Worm (Caenorhabditis elegans) whole organism, L1 larva: ENCODE results near the gene hlb-1.

Source experiments
- C04F5.9 ChIP-seq: sonication (generic microtip); optimal IDR thresholded peaks from 2 replicates; lab custom pipeline; 2016; ENCODE audit warnings: missing genetic modification characterization, missing compliant biosample characterization
- C16A3.4 ChIP-seq: fragments of 150-350 bp; optimal IDR thresholded peaks from 2 replicates; lab custom pipeline; 2014; ENCODE audit warnings: missing biosample characterization, missing genetic modification characterization
- aha-1 ChIP-seq: fragments of 150-350 bp; optimal IDR thresholded peaks from 2 replicates; lab custom pipeline; 2014; ENCODE audit warnings: missing biosample characterization, missing genetic modification characterization
- ceh-63 ChIP-seq: fragments of 200-800 bp; sonication (Bioruptor generic); optimal IDR thresholded peaks from 2 replicates; lab custom pipeline; 2018; ENCODE audit warnings: mild to moderate bottlenecking, missing genetic modification characterization, missing compliant biosample characterization
- ceh-82 ChIP-seq, 3 experiments: fragments of 150-350 bp in 1 of 3; sonication (generic microtip) in 2 of 3; optimal IDR thresholded peaks; 2 replicates each; lab custom pipeline; 2014 to 2017; ENCODE audit warnings: missing biosample characterization in 3 of 3, missing genetic modification characterization in 3 of 3
- ceh-88 ChIP-seq: fragments of 200-800 bp; sonication (Bioruptor generic); IDR thresholded peaks from 2 replicates; pipeline ENCODE4 v1.3.6; 2022; ENCODE audit warnings: missing genetic modification characterization, missing compliant biosample characterization
- ceh-90 ChIP-seq: sonication (generic microtip); optimal IDR thresholded peaks from 2 replicates; lab custom pipeline; 2016; ENCODE audit warnings: missing genetic modification characterization, missing compliant biosample characterization
- dpl-1 ChIP-seq, 3 experiments: fragments of 150-350 bp in 2 of 3; sonication (generic microtip) in 1 of 3; optimal IDR thresholded peaks; 2 replicates each; lab custom pipeline; 2014 to 2017; ENCODE audit warnings: missing biosample characterization in 3 of 3, missing genetic modification characterization in 3 of 3, missing genetic modification reagents in 3 of 3
- dsc-1 ChIP-seq: sonication (generic microtip); optimal IDR thresholded peaks from 2 replicates; lab custom pipeline; 2016; ENCODE audit warnings: mild to moderate bottlenecking, missing genetic modification characterization, missing compliant biosample characterization
- efl-1 ChIP-seq, 4 experiments: fragments of 150-350 bp; optimal IDR thresholded peaks in 3 of 4; peaks in 1 of 4; 1 replicate in 1 of 4; 2 replicates in 3 of 4; lab custom pipeline; 2014; ENCODE audit warnings: missing biosample characterization in 2 of 4, missing genetic modification characterization in 2 of 4, missing genetic modification reagents in 2 of 4
- efl-3 ChIP-seq: fragments of 200-800 bp; sonication (Bioruptor generic); optimal IDR thresholded peaks from 2 replicates; lab custom pipeline; 2018; ENCODE audit warnings: mild to moderate bottlenecking, missing genetic modification characterization, missing compliant biosample characterization
- egl-27 ChIP-seq, 2 experiments: fragments of 150-350 bp in 1 of 2; sonication (generic microtip); optimal IDR thresholded peaks; 3 replicates each; lab custom pipeline; 2017 to 2018; ENCODE audit warnings: missing biosample characterization in 2 of 2, missing genetic modification characterization in 2 of 2, missing genetic modification reagents in 2 of 2
- elt-2 ChIP-seq: sonication (generic microtip); optimal IDR thresholded peaks from 2 replicates; lab custom pipeline; 2016; ENCODE audit warnings: missing genetic modification characterization, mild to moderate bottlenecking, inconsistent platforms, missing compliant biosample characterization, missing genetic modification reagents
- elt-3 ChIP-seq, 6 experiments: fragments of 150-350 bp in 1 of 6; sonication (generic microtip); optimal IDR thresholded peaks; 2 replicates each; lab custom pipeline; 2017 to 2018; ENCODE audit warnings: missing biosample characterization in 6 of 6, missing genetic modification characterization in 6 of 6, inconsistent platforms in 1 of 6
- fkh-10 ChIP-seq: sonication (generic microtip); optimal IDR thresholded peaks from 2 replicates; lab custom pipeline; 2017; ENCODE audit warnings: missing biosample characterization, missing genetic modification reagents, missing genetic modification characterization
- fkh-8 ChIP-seq: sonication (generic microtip); optimal IDR thresholded peaks from 2 replicates; lab custom pipeline; 2016; ENCODE audit warnings: mild to moderate bottlenecking, missing genetic modification characterization, missing compliant biosample characterization
- grh-1 ChIP-seq: fragments of 200-800 bp; sonication (Bioruptor generic); IDR thresholded peaks from 2 replicates; pipeline ENCODE4 v1.3.6; 2022; ENCODE audit warnings: missing genetic modification reagents, missing genetic modification characterization, missing compliant biosample characterization
- hlh-17 ChIP-seq: fragments of 200-800 bp; sonication (Bioruptor generic); optimal IDR thresholded peaks from 2 replicates; lab custom pipeline; 2018; ENCODE audit warnings: missing genetic modification characterization, mild to moderate bottlenecking, missing compliant biosample characterization, moderate library complexity, borderline replicate concordance
- hpl-2 ChIP-seq: fragments of 150-350 bp; optimal IDR thresholded peaks from 2 replicates; lab custom pipeline; 2014; ENCODE audit warnings: missing biosample characterization, missing genetic modification reagents, missing genetic modification characterization
- irx-1 ChIP-seq: sonication (generic microtip); optimal IDR thresholded peaks from 2 replicates; lab custom pipeline; 2016; ENCODE audit warnings: missing genetic modification characterization, missing compliant biosample characterization
- lin-14 ChIP-seq: fragments of 200-800 bp; sonication (Bioruptor generic); optimal IDR thresholded peaks from 2 replicates; lab custom pipeline; 2018; ENCODE audit warnings: mild to moderate bottlenecking, missing genetic modification characterization, moderate library complexity, missing compliant biosample characterization
- lin-15B ChIP-seq: fragments of 150-350 bp; sonication (generic microtip); optimal IDR thresholded peaks from 3 replicates; lab custom pipeline; 2014; ENCODE audit warnings: missing biosample characterization, missing genetic modification characterization
- lin-35 ChIP-seq, 2 experiments: fragments of 150-350 bp; optimal IDR thresholded peaks; 2 replicates each; lab custom pipeline; 2014; ENCODE audit warnings: missing biosample characterization in 2 of 2, missing genetic modification characterization in 2 of 2, missing genetic modification reagents in 2 of 2
- lsy-2 ChIP-seq, 2 experiments: fragments of 150-350 bp; optimal IDR thresholded peaks; 2 replicates each; lab custom pipeline; 2014; ENCODE audit warnings: missing biosample characterization in 2 of 2, missing genetic modification characterization in 2 of 2
- mef-2 ChIP-seq: fragments of 150-350 bp; optimal IDR thresholded peaks from 2 replicates; lab custom pipeline; 2014; ENCODE audit warnings: missing biosample characterization, missing genetic modification characterization
- mep-1 ChIP-seq: fragments of 150-350 bp; optimal IDR thresholded peaks from 2 replicates; lab custom pipeline; 2014; ENCODE audit warnings: missing biosample characterization, missing genetic modification characterization
- nhr-11 ChIP-seq: fragments of 150-350 bp; optimal IDR thresholded peaks from 2 replicates; lab custom pipeline; 2014; ENCODE audit warnings: missing biosample characterization, missing genetic modification characterization
- nhr-12 ChIP-seq: sonication (generic microtip); optimal IDR thresholded peaks from 2 replicates; lab custom pipeline; 2017; ENCODE audit warnings: missing biosample characterization, missing genetic modification characterization
- nhr-19 ChIP-seq: fragments of 200-800 bp; sonication (Bioruptor generic); conservative IDR thresholded peaks from 2 replicates; pipeline ENCODE4 v1.3.6; 2022; ENCODE audit warnings: missing genetic modification characterization, missing compliant biosample characterization
- nhr-20 ChIP-seq: sonication (generic microtip); optimal IDR thresholded peaks from 2 replicates; lab custom pipeline; 2016; ENCODE audit warnings: mild to moderate bottlenecking, missing genetic modification characterization, missing compliant biosample characterization
- nhr-47 ChIP-seq: sonication (generic microtip); optimal IDR thresholded peaks from 2 replicates; lab custom pipeline; 2016; ENCODE audit warnings: mild to moderate bottlenecking, missing genetic modification characterization, moderate library complexity, missing compliant biosample characterization
- nhr-71 ChIP-seq: sonication (generic microtip); optimal IDR thresholded peaks from 2 replicates; lab custom pipeline; 2016; ENCODE audit warnings: mild to moderate bottlenecking, missing genetic modification characterization, moderate library complexity, missing compliant biosample characterization
- nhr-76 ChIP-seq: sonication (generic microtip); optimal IDR thresholded peaks from 2 replicates; lab custom pipeline; 2017; ENCODE audit warnings: missing biosample characterization, missing genetic modification characterization
- nhr-77 ChIP-seq: fragments of 150-350 bp; optimal IDR thresholded peaks from 2 replicates; lab custom pipeline; 2014; ENCODE audit warnings: missing biosample characterization, missing genetic modification characterization
- nhr-85 ChIP-seq: sonication (generic microtip); peaks from one replicate; lab custom pipeline; 2016; ENCODE audit warnings: missing genetic modification characterization, inconsistent platforms, missing compliant biosample characterization
- pag-3 ChIP-seq: sonication (generic microtip); optimal IDR thresholded peaks from 2 replicates; lab custom pipeline; 2017; ENCODE audit warnings: missing genetic modification characterization, mild to moderate bottlenecking, missing compliant biosample characterization, antibody characterized with exemption, borderline replicate concordance; ENCODE audit not compliant: insufficient read depth
- skn-1 ChIP-seq: fragments of 150-350 bp; optimal IDR thresholded peaks from 2 replicates; lab custom pipeline; 2014; ENCODE audit warnings: missing biosample characterization, missing genetic modification characterization
- snpc-4 ChIP-seq: fragments of 150-350 bp; optimal IDR thresholded peaks from 2 replicates; lab custom pipeline; 2014; ENCODE audit warnings: missing biosample characterization, missing genetic modification characterization
- snu-23 ChIP-seq: sonication (generic microtip); optimal IDR thresholded peaks from 2 replicates; lab custom pipeline; 2016; ENCODE audit warnings: missing genetic modification characterization, missing compliant biosample characterization
- sup-37 ChIP-seq: fragments of 200-800 bp; sonication (Bioruptor generic); optimal IDR thresholded peaks from 2 replicates; lab custom pipeline; 2018; ENCODE audit warnings: mild to moderate bottlenecking, missing genetic modification characterization, missing compliant biosample characterization
- tbx-2 ChIP-seq: sonication (generic microtip); optimal IDR thresholded peaks from 2 replicates; lab custom pipeline; 2016; ENCODE audit warnings: missing genetic modification characterization, missing compliant biosample characterization
- unc-30 ChIP-seq: sonication (generic microtip); optimal IDR thresholded peaks from 2 replicates; lab custom pipeline; 2017; ENCODE audit warnings: missing biosample characterization, missing genetic modification characterization
- vab-15 ChIP-seq: sonication (generic microtip); optimal IDR thresholded peaks from 2 replicates; lab custom pipeline; 2017; ENCODE audit warnings: missing genotype, mild to moderate bottlenecking, missing genetic modification characterization, missing compliant biosample characterization
- ztf-4 ChIP-seq: fragments of 150-350 bp; optimal IDR thresholded peaks from 2 replicates; lab custom pipeline; 2014; ENCODE audit warnings: missing biosample characterization, missing genetic modification characterization

Gene hlb-1

DNA sequence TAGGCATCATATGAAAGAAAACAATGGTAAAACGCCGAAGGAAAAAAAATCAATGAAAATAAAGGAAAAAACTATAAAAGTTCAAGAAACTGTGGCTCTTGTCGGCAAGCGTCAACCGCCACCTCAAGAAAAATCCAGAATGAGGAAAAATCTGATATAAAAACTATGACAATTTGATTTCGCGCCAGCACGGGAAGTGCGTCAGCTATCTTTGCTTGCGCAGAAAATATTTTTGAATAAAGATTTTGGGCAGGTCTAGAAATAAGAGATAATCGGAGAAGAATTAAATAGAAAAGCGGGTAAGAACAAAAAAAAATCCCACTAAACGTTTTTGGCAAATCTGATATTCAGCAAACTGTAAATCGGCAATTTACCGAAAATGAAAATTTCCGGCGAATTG, 35.6 kb upstream of the hlb-1 start:
- no peak for TF ChIP-seq ceh-63 (GFP tag; lab: Kevin White, UChicago)
- no peak for TF ChIP-seq nhr-77
- TF ChIP-seq nhr-11 (tag; lab: Kevin White, UChicago): no peak
- TF ChIP-seq nhr-12 (tag; lab: Kevin White, UChicago): no peak
- TF ChIP-seq aha-1: no peak
- peak; percentile 67 to 74 (median 67) for TF ChIP-seq dpl-1 (GFP tag; optimal IDR thresholded peaks at IDR 0.05; lab: Kevin White, UChicago)
- no peak for TF ChIP-seq nhr-19 (GFP tag; lab: Robert Waterston, UW)
- TF ChIP-seq snu-23 (GFP tag; lab: Kevin White, UChicago): peak; percentile 12
- TF ChIP-seq tbx-2 (tag; lab: Kevin White, UChicago): no peak
- no peak for TF ChIP-seq hpl-2 (GFP tag; lab: Kevin White, UChicago)
- no peak for TF ChIP-seq ztf-4
- peak; percentile 15 for TF ChIP-seq nhr-20 (tag; lab: Kevin White, UChicago)
- TF ChIP-seq unc-30 (tag; lab: Kevin White, UChicago): no peak
- no peak for TF ChIP-seq C16A3.4 (tag; lab: Kevin White, UChicago)
- peak in 1 of 2 experiments; percentile 28 for TF ChIP-seq lsy-2 (tag; optimal IDR thresholded peaks at IDR 0.05; lab: Kevin White, UChicago)
- TF ChIP-seq hlh-17: no peak
- TF ChIP-seq pag-3: no peak
- no peak for TF ChIP-seq efl-3 (GFP tag; lab: Kevin White, UChicago)
- no peak for TF ChIP-seq ceh-88
- 0 out of 2 replicates have a peak, but pooled peaks have one; percentile 7 for TF ChIP-seq grh-1 (GFP tag; lab: Robert Waterston, UW)
- no peak for TF ChIP-seq elt-2 (tag; lab: Kevin White, UChicago)
- peak; percentile 49 to 64 for TF ChIP-seq efl-1 (optimal IDR thresholded peaks at IDR 0.05; lab: Kevin White, UChicago)
- peak; percentile 71 to 96 for TF ChIP-seq efl-1 (GFP tag; optimal IDR thresholded peaks at IDR 0.05 in 1 of 2; lab: Kevin White, UChicago)
- no peak for TF ChIP-seq fkh-10
- peak; percentile 6 for TF ChIP-seq fkh-8 (tag; lab: Kevin White, UChicago)
- no peak for TF ChIP-seq nhr-76 (tag; lab: Kevin White, UChicago)
- TF ChIP-seq elt-3 (tag; optimal IDR thresholded peaks at IDR 0.05; lab: Kevin White, UChicago): peak in 2 of 6 experiments; percentile 58 to 82
- no peak for TF ChIP-seq sup-37
- TF ChIP-seq lin-15B (tag; lab: Kevin White, UChicago): peak; percentile 0
- TF ChIP-seq nhr-71 (tag; lab: Kevin White, UChicago): peak; percentile 27
- TF ChIP-seq skn-1 (tag; lab: Kevin White, UChicago): peak; percentile 33
- peak; percentile 47 to 72 for TF ChIP-seq lin-35 (GFP tag; optimal IDR thresholded peaks at IDR 0.05; lab: Kevin White, UChicago)
- no peak for TF ChIP-seq nhr-85 (tag; lab: Kevin White, UChicago)
- no peak for TF ChIP-seq egl-27 (tag; optimal IDR thresholded peaks at IDR 0.05; lab: Kevin White, UChicago)
- no peak for TF ChIP-seq vab-15 (tag; lab: Kevin White, UChicago)
- TF ChIP-seq irx-1 (tag; lab: Kevin White, UChicago): no peak
- peak; percentile 29 for TF ChIP-seq nhr-47 (tag; lab: Kevin White, UChicago)
- TF ChIP-seq mef-2: no peak
- TF ChIP-seq dsc-1 (tag; lab: Kevin White, UChicago): peak; percentile 18
- TF ChIP-seq C04F5.9 (tag; lab: Kevin White, UChicago): no peak
- TF ChIP-seq ceh-90 (tag; lab: Kevin White, UChicago): no peak
- no peak for TF ChIP-seq mep-1 (tag; lab: Kevin White, UChicago)
- no peak for TF ChIP-seq snpc-4 (tag; lab: Kevin White, UChicago)
- TF ChIP-seq ceh-82 (tag; optimal IDR thresholded peaks at IDR 0.05; lab: Kevin White, UChicago): no peak
- peak; percentile 4 for TF ChIP-seq lin-14 (GFP tag; lab: Kevin White, UChicago)
